Fruit fly (Drosophila melanogaster): ENCODE data around the gene CG10077.
A peak's percentile ranks its signal among the peaks of the same experiment; 100 is the strongest.

Gene CG10077

DNA sequence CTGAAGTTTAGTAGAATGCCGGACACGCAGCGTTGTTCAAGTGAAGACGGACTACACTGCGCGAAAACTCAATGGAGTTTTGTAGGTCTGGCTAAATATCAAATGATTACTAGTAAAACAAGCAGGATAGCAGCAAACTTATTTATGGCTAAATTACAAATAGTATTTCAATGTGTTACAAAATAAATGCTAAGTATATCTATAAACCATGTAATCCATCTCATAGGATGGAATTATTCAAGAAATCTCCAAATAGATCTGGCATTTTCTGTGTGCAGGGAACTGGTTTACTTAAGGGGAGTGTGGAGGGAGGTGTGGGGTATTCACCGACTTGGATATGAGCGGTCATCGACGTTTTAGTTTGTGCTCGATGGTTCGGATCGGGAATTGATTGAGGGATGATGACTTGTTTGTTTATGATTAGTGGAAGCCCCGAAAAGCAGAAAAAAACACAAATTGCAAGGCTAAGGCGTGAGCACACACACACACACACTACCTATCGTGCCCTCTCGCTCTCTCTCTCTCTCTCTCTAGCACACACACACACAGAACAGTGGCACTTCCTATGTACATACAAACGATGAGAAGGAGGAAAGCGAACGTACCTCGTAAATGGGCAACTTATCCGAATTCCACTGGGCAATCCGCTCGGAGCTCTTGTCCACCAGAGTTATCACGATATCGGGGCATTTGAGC is 8.2 kb upstream of the CG10077 start (continued):
- TF ChIP-seq CG15011 (GFP tag; optimal IDR thresholded peaks at IDR 0.05): peak; percentile 40
- TF ChIP-seq Nf-YB (GFP tag; optimal IDR thresholded peaks at IDR 0.05): peak; percentile 38
- peak; percentile 61 to 91 for TF ChIP-seq bsh (GFP tag; optimal IDR thresholded peaks at IDR 0.05)
- peak; percentile 56 for TF ChIP-seq CG9817 (tag; optimal IDR thresholded peaks at IDR 0.05)
- TF ChIP-seq aop (GFP tag; IDR thresholded peaks at IDR 0.05): 0 out of 2 replicates have a peak, but pooled peaks have one; percentile 2
- TF ChIP-seq dan (GFP tag; IDR thresholded peaks at IDR 0.05): no peak
- TF ChIP-seq nau (GFP tag; optimal IDR thresholded peaks at IDR 0.05): peak; percentile 44
- 0 out of 3 replicates have a peak, but pooled peaks have one; percentile 53 for TF ChIP-seq CG11093 (GFP tag; IDR thresholded peaks at IDR 0.05)
- peak; percentile 80 for TF ChIP-seq CG17361 (GFP tag; IDR thresholded peaks at IDR 0.05)
- TF ChIP-seq CG11398 (GFP tag; optimal IDR thresholded peaks at IDR 0.05): peak; percentile 63
- TF ChIP-seq ERR (GFP tag; optimal IDR thresholded peaks at IDR 0.05): peak; percentile 73
- TF ChIP-seq ci (GFP tag; IDR thresholded peaks at IDR 0.05): peak; percentile 82
- no peak for TF ChIP-seq CG5180 (GFP tag; optimal IDR thresholded peaks at IDR 0.05)
- TF ChIP-seq Atf6 (GFP tag; IDR thresholded peaks at IDR 0.05): peak; percentile 76
- peak; percentile 79 for TF ChIP-seq CG8944 (GFP tag; optimal IDR thresholded peaks at IDR 0.05)
- TF ChIP-seq CG8478 (optimal IDR thresholded peaks at IDR 0.05): peak; percentile 86
- peak; percentile 35 for TF ChIP-seq CG10274 (GFP tag; optimal IDR thresholded peaks at IDR 0.05)
- peak; percentile 79 for TF ChIP-seq CG2875 (GFP tag; optimal IDR thresholded peaks at IDR 0.05)
- TF ChIP-seq ap (GFP tag; IDR thresholded peaks at IDR 0.05): peak; percentile 65
- no peak for TF ChIP-seq kni (GFP tag; optimal IDR thresholded peaks at IDR 0.05)
- no peak for TF ChIP-seq Nf-YC (tag; optimal IDR thresholded peaks at IDR 0.05)
- TF ChIP-seq eve (GFP tag; optimal IDR thresholded peaks at IDR 0.05): no peak
- peak; percentile 87 for TF ChIP-seq CG18599 (GFP tag; optimal IDR thresholded peaks at IDR 0.05)
- no peak for TF ChIP-seq hbn (GFP tag; IDR thresholded peaks at IDR 0.05; ENCODE audit: partially characterized antibody)
- no peak for TF ChIP-seq Sin3A (optimal IDR thresholded peaks at IDR 0.05)
- peak; percentile 69 for TF ChIP-seq CG17385 (GFP tag; optimal IDR thresholded peaks at IDR 0.05)
- TF ChIP-seq Atf3 (GFP tag; optimal IDR thresholded peaks at IDR 0.05): peak; percentile 39
- peak; percentile 80 for TF ChIP-seq Hmr (GFP tag; optimal IDR thresholded peaks at IDR 0.05)
- TF ChIP-seq CG10959 (GFP tag; IDR thresholded peaks at IDR 0.05): peak; percentile 44; the same call in 1 of the 2 replicates
- TF ChIP-seq CG1832 (GFP tag; optimal IDR thresholded peaks at IDR 0.05): peak; percentile 79
- TF ChIP-seq tin (GFP tag; optimal IDR thresholded peaks at IDR 0.05): peak; percentile 80
- no peak for TF ChIP-seq Scr (GFP tag; IDR thresholded peaks at IDR 0.05; ENCODE audit: partially characterized antibody)
- TF ChIP-seq unc-4 (GFP tag; IDR thresholded peaks at IDR 0.05; ENCODE audit: partially characterized antibody): no peak
- no peak for TF ChIP-seq Dref (GFP tag; IDR thresholded peaks at IDR 0.05)
- peak; percentile 32 for TF ChIP-seq Sry-δ (GFP tag; optimal IDR thresholded peaks at IDR 0.05)
- peak; percentile 21 for TF ChIP-seq CG2116 (GFP tag; optimal IDR thresholded peaks at IDR 0.05)
- peak; percentile 46 for TF ChIP-seq salm (tag; optimal IDR thresholded peaks at IDR 0.05)
- TF ChIP-seq Meics (GFP tag; optimal IDR thresholded peaks at IDR 0.05): peak; percentile 81
- TF ChIP-seq twi (tag; optimal IDR thresholded peaks at IDR 0.05): peak; percentile 54
- TF ChIP-seq CG9215 (GFP tag; IDR thresholded peaks at IDR 0.05): peak; percentile 58; the same call in 1 of the 2 replicates
- peak; percentile 80 for TF ChIP-seq CG14710 (tag; optimal IDR thresholded peaks at IDR 0.05)
- TF ChIP-seq CG11695 (GFP tag; IDR thresholded peaks at IDR 0.05): peak; percentile 84
- TF ChIP-seq peb (GFP tag; IDR thresholded peaks at IDR 0.05): 0 out of 2 replicates have a peak, but pooled peaks have one; percentile 34
- peak; percentile 73 for TF ChIP-seq CG1792 (GFP tag; optimal IDR thresholded peaks at IDR 0.05)
- TF ChIP-seq Bteb2 (GFP tag; optimal IDR thresholded peaks at IDR 0.05): peak; percentile 75
- peak; percentile 78 for TF ChIP-seq ind (GFP tag; optimal IDR thresholded peaks at IDR 0.05)
- peak; percentile 34; the same call in 1 of the 2 replicates for TF ChIP-seq dimm (GFP tag; IDR thresholded peaks at IDR 0.05)
- TF ChIP-seq ash1 (GFP tag; optimal IDR thresholded peaks at IDR 0.05): no peak
- peak; percentile 40; the same call in 1 of the 2 replicates for TF ChIP-seq al (GFP tag; IDR thresholded peaks at IDR 0.05)
- peak; percentile 72 for TF ChIP-seq CG1233 (GFP tag; optimal IDR thresholded peaks at IDR 0.05)

Data from whole organism, embryonic.